Worm (Caenorhabditis elegans) whole organism, L3 larva: Measurements from ENCODE around the gene srw-13.

ENCODE experiments used
- R02D3.7 ChIP-seq: fragments of 150-350 bp; optimal IDR thresholded peaks from 2 replicates; lab custom pipeline; 2014; ENCODE audit warnings: missing biosample characterization, missing genetic modification characterization
- aly-2 ChIP-seq: fragments of 150-350 bp; optimal IDR thresholded peaks from 2 replicates; lab custom pipeline; 2014; ENCODE audit warnings: missing biosample characterization, missing genetic modification characterization
- ceh-16 ChIP-seq: sonication (generic microtip); optimal IDR thresholded peaks from 2 replicates; lab custom pipeline; 2017; ENCODE audit warnings: missing biosample characterization, missing genetic modification characterization
- ceh-82 ChIP-seq: fragments of 150-350 bp; optimal IDR thresholded peaks from 2 replicates; lab custom pipeline; 2014; ENCODE audit warnings: missing biosample characterization, missing genetic modification characterization
- ceh-9 ChIP-seq: sonication (generic microtip); optimal IDR thresholded peaks from 2 replicates; lab custom pipeline; 2018; ENCODE audit warnings: missing biosample characterization, missing genetic modification characterization
- elt-1 ChIP-seq: fragments of 150-350 bp; optimal IDR thresholded peaks from 2 replicates; lab custom pipeline; 2014; ENCODE audit warnings: missing biosample characterization, missing genetic modification characterization
- fkh-10 ChIP-seq: sonication (generic microtip); optimal IDR thresholded peaks from 2 replicates; lab custom pipeline; 2017; ENCODE audit warnings: missing biosample characterization, missing genetic modification reagents, missing genetic modification characterization
- lin-15B ChIP-seq: fragments of 150-350 bp; optimal IDR thresholded peaks from 2 replicates; lab custom pipeline; 2014; ENCODE audit warnings: missing biosample characterization, missing genetic modification characterization
- mdl-1 ChIP-seq: fragments of 150-350 bp; optimal IDR thresholded peaks from 2 replicates; lab custom pipeline; 2014; ENCODE audit warnings: missing biosample characterization, missing genetic modification characterization
- nfya-1 ChIP-seq: sonication (generic microtip); optimal IDR thresholded peaks from 2 replicates; lab custom pipeline; 2017; ENCODE audit warnings: missing genetic modification characterization, mild to moderate bottlenecking, missing compliant biosample characterization, antibody characterized with exemption, moderate library complexity; ENCODE audit not compliant: insufficient read depth
- nhr-76 ChIP-seq: fragments of 150-350 bp; sonication (generic microtip); optimal IDR thresholded peaks from 5 replicates; lab custom pipeline; 2014; ENCODE audit warnings: missing biosample characterization, missing genetic modification characterization
- pha-4 ChIP-seq: fragments of 150-350 bp; optimal IDR thresholded peaks from 2 replicates; lab custom pipeline; 2014; ENCODE audit warnings: missing biosample characterization, missing genetic modification reagents, missing genetic modification characterization
- pqm-1 ChIP-seq: fragments of 150-350 bp; optimal IDR thresholded peaks from 2 replicates; lab custom pipeline; 2017; ENCODE audit warnings: missing biosample characterization, missing genetic modification characterization, inconsistent platforms
- ztf-4 ChIP-seq: fragments of 150-350 bp; optimal IDR thresholded peaks from 2 replicates; lab custom pipeline; 2014; ENCODE audit warnings: missing biosample characterization, missing genetic modification characterization

- TF ChIP-seq pha-4 (no peak), ztf-4 (no peak), lin-15B (tag; lab: Kevin White, UChicago) (no peak), pqm-1 (no peak), fkh-10 (GFP tag; lab: Kevin White, UChicago) (no peak), nfya-1 (no peak), elt-1 (tag; lab: Kevin White, UChicago) (no peak), nhr-76 (no peak), ceh-16 (tag; lab: Kevin White, UChicago) (no peak), ceh-9 (no peak), aly-2 (no peak), R02D3.7 (no peak), mdl-1 (tag; lab: Kevin White, UChicago) (no peak), ceh-82 (tag; lab: Kevin White, UChicago) (no peak)
Measured at ce11 chrV:15252082-15252481, 19.8 kb downstream of the srw-13 start, which contains the start of gene srbc-76.
